Fruit fly (Drosophila melanogaster) whole organism, wandering third instar larva: ENCODE data around the gene wls.

Source experiments
- Abd-B ChIP-seq: fragments of >200 bp; optimal IDR thresholded peaks from 2 replicates; lab custom pipeline; 2017; ENCODE audit warnings: missing biosample characterization, missing genetic modification characterization
- CG32264 ChIP-seq: fragments of 200-800 bp; sonication (Bioruptor generic); optimal IDR thresholded peaks from 2 replicates; lab custom pipeline; 2016; ENCODE audit warnings: missing biosample characterization, missing genetic modification characterization
- CG9705 ChIP-seq: fragments of 200-800 bp; sonication (Bioruptor generic); optimal IDR thresholded peaks from 2 replicates; lab custom pipeline; 2018; ENCODE audit warnings: missing biosample characterization, mild to moderate bottlenecking, missing genetic modification characterization
- CrebA ChIP-seq: fragments of 200-800 bp; sonication (Bioruptor generic); optimal IDR thresholded peaks from 2 replicates; lab custom pipeline; 2016; ENCODE audit warnings: missing biosample characterization, mild to moderate bottlenecking, missing genetic modification characterization, borderline replicate concordance
- Dfd ChIP-seq: fragments of >200 bp; optimal IDR thresholded peaks from 2 replicates; lab custom pipeline; 2017; ENCODE audit warnings: missing biosample characterization, missing genetic modification characterization
- Dif ChIP-seq: fragments of 200-275, 200-300 bp; sonication (Bioruptor generic); optimal IDR thresholded peaks from 2 replicates; lab custom pipeline; 2018; ENCODE audit warnings: missing biosample characterization, missing genetic modification characterization; ENCODE audit not compliant: partially characterized antibody
- GATAd ChIP-seq: sonication (Bioruptor generic); optimal IDR thresholded peaks from 2 replicates; lab custom pipeline; 2016; ENCODE audit warnings: missing biosample characterization, missing genetic modification characterization
- HLH106 ChIP-seq: fragments of 200-800 bp; optimal IDR thresholded peaks from 3 replicates; lab custom pipeline; 2019; ENCODE audit warnings: missing biosample characterization, mild to moderate bottlenecking, missing genetic modification characterization, moderate library complexity
- Hnf4 ChIP-seq: fragments of 200-800 bp; sonication (Bioruptor generic); optimal IDR thresholded peaks from 2 replicates; lab custom pipeline; 2016; ENCODE audit warnings: missing biosample characterization, mild to moderate bottlenecking, missing genetic modification characterization
- Hr78 ChIP-seq: fragments of >200 bp; optimal IDR thresholded peaks from 2 replicates; lab custom pipeline; 2017; ENCODE audit warnings: missing biosample characterization, missing genetic modification characterization
- Hr83 ChIP-seq: fragments of 200-300 bp; sonication (Bioruptor generic); optimal IDR thresholded peaks from 2 replicates; lab custom pipeline; 2016; ENCODE audit warnings: missing biosample characterization, mild to moderate bottlenecking, missing genetic modification characterization, moderate library complexity; ENCODE audit not compliant: poor library complexity, severe bottlenecking
- Jra ChIP-seq: sonication (Bioruptor generic); optimal IDR thresholded peaks from 2 replicates; lab custom pipeline; 2016; ENCODE audit warnings: missing biosample characterization, missing genetic modification characterization
- Mio ChIP-seq: sonication (Bioruptor generic); optimal IDR thresholded peaks from 2 replicates; lab custom pipeline; 2016; ENCODE audit warnings: missing biosample characterization, missing genetic modification characterization
- Myc ChIP-seq: fragments of >200 bp; optimal IDR thresholded peaks from 2 replicates; lab custom pipeline; 2017
- N ChIP-seq: fragments of >200 bp; optimal IDR thresholded peaks from 2 replicates; lab custom pipeline; 2018; ENCODE audit warnings: missing biosample characterization, missing external identifiers, missing genetic modification characterization
- OdsH ChIP-seq: fragments of 200-800 bp; sonication (Bioruptor generic); optimal IDR thresholded peaks from 2 replicates; lab custom pipeline; 2016; ENCODE audit warnings: missing biosample characterization, mild to moderate bottlenecking, missing genetic modification characterization
- Rel ChIP-seq, 2 experiments: fragments of 200-800 bp; sonication (Bioruptor generic) in 1 of 2; optimal IDR thresholded peaks; 2 replicates in 1 of 2; 3 replicates in 1 of 2; lab custom pipeline; 2016 to 2019; ENCODE audit warnings: mild to moderate bottlenecking in 2 of 2, missing biosample characterization in 2 of 2, missing genetic modification characterization in 2 of 2, moderate library complexity in 1 of 2
- Sp1 ChIP-seq: fragments of 200-800 bp; sonication (Bioruptor generic); optimal IDR thresholded peaks from 3 replicates; lab custom pipeline; 2019; ENCODE audit warnings: missing biosample characterization, mild to moderate bottlenecking, missing genetic modification characterization, moderate library complexity
- Vsx2 ChIP-seq: fragments of 200-300, 225-300 bp; sonication (Bioruptor generic); optimal IDR thresholded peaks from 2 replicates; lab custom pipeline; 2018; ENCODE audit warnings: missing biosample characterization, missing genetic modification characterization; ENCODE audit not compliant: partially characterized antibody
- br ChIP-seq: fragments of 200-800 bp; sonication (Bioruptor generic); optimal IDR thresholded peaks from 2 replicates; lab custom pipeline; 2016; ENCODE audit warnings: missing biosample characterization, missing genetic modification characterization
- brk ChIP-seq: fragments of 200-800 bp; sonication (Bioruptor generic); optimal IDR thresholded peaks from 2 replicates; lab custom pipeline; 2016; ENCODE audit warnings: missing biosample characterization, mild to moderate bottlenecking, missing genetic modification characterization
- dl ChIP-seq, 2 experiments: fragments of 175-275, 200-275 bp in 1 of 2; fragments of 200-275 bp in 1 of 2; sonication (Bioruptor generic); optimal IDR thresholded peaks; lab custom pipeline; 2018; ENCODE audit warnings: mild to moderate bottlenecking in 2 of 2, missing biosample characterization in 2 of 2, missing genetic modification characterization in 2 of 2, moderate library complexity in 2 of 2; ENCODE audit not compliant: partially characterized antibody in 2 of 2, insufficient read depth in 1 of 2
- dmrt93B ChIP-seq: fragments of 200-800 bp; sonication (Bioruptor generic); optimal IDR thresholded peaks from 2 replicates; lab custom pipeline; 2018; ENCODE audit warnings: missing biosample characterization, mild to moderate bottlenecking, missing genetic modification characterization
- dsf ChIP-seq: sonication (Bioruptor generic); optimal IDR thresholded peaks from 2 replicates; lab custom pipeline; 2016; ENCODE audit warnings: missing biosample characterization, missing genetic modification characterization, borderline replicate concordance
- ey ChIP-seq: fragments of 200-800 bp; sonication (Bioruptor generic); optimal IDR thresholded peaks from 2 replicates; lab custom pipeline; 2016; ENCODE audit warnings: missing biosample characterization, missing genetic modification characterization
- foxo ChIP-seq, 2 experiments: fragments of 200-800 bp; sonication (Bioruptor generic); optimal IDR thresholded peaks; 2 replicates in 1 of 2; 3 replicates in 1 of 2; lab custom pipeline; 2016 to 2017; ENCODE audit warnings: missing biosample characterization in 2 of 2, missing genetic modification characterization in 2 of 2
- fru ChIP-seq: fragments of 200-800 bp; sonication (Bioruptor generic); optimal IDR thresholded peaks from 3 replicates; lab custom pipeline; 2016; ENCODE audit warnings: missing biosample characterization, mild to moderate bottlenecking, missing genetic modification characterization
- h ChIP-seq: fragments of 200-800 bp; sonication (Bioruptor generic); optimal IDR thresholded peaks from 3 replicates; lab custom pipeline; 2016; ENCODE audit warnings: missing biosample characterization, mild to moderate bottlenecking, missing genetic modification characterization
- jim ChIP-seq: fragments of 175-275, 200-325 bp; sonication (Bioruptor generic); optimal IDR thresholded peaks from 2 replicates; lab custom pipeline; 2016; ENCODE audit warnings: missing biosample characterization, mild to moderate bottlenecking, missing genetic modification characterization
- lola ChIP-seq: fragments of >200 bp; optimal IDR thresholded peaks from 2 replicates; lab custom pipeline; 2017; ENCODE audit warnings: missing biosample characterization, missing genetic modification characterization
- pan ChIP-seq: fragments of >200 bp; optimal IDR thresholded peaks from 2 replicates; lab custom pipeline; 2017
- psq ChIP-seq: fragments of 200-800 bp; sonication (Bioruptor generic); optimal IDR thresholded peaks from 3 replicates; lab custom pipeline; 2017; ENCODE audit warnings: missing biosample characterization, mild to moderate bottlenecking, missing genetic modification characterization, moderate library complexity
- rgr ChIP-seq: fragments of 200-800 bp; sonication (Bioruptor generic); optimal IDR thresholded peaks from 3 replicates; lab custom pipeline; 2016; ENCODE audit warnings: missing biosample characterization, mild to moderate bottlenecking, missing genetic modification characterization
- sage ChIP-seq: fragments of 200-800 bp; sonication (Bioruptor generic); optimal IDR thresholded peaks from 2 replicates; lab custom pipeline; 2016; ENCODE audit warnings: missing biosample characterization, mild to moderate bottlenecking, missing genetic modification characterization
- sv ChIP-seq: fragments of 200-800 bp; sonication (Bioruptor generic); optimal IDR thresholded peaks from 3 replicates; lab custom pipeline; 2016; ENCODE audit warnings: missing biosample characterization, missing genetic modification characterization
- tai ChIP-seq: sonication (Bioruptor generic); optimal IDR thresholded peaks from 2 replicates; lab custom pipeline; 2016; ENCODE audit warnings: missing biosample characterization, missing genetic modification characterization
- usp ChIP-seq: fragments of >200 bp; optimal IDR thresholded peaks from 2 replicates; lab custom pipeline; 2017; ENCODE audit warnings: missing biosample characterization, missing genetic modification characterization
- woc ChIP-seq: sonication (Bioruptor generic); optimal IDR thresholded peaks from 2 replicates; lab custom pipeline; 2016; ENCODE audit warnings: missing biosample characterization, mild to moderate bottlenecking, missing genetic modification characterization

wls gene

dm6 chr3L:11183965-11184364 lies 14.5 kb upstream of the wls start:
- TF ChIP-seq Dfd (GFP tag; lab: Kevin White, UChicago) (peak; percentile 81), CG32264 (GFP tag; lab: Kevin White, UChicago) (no peak)
- TF ChIP-seq, all 38 proteins: peak for 1

DNA sequence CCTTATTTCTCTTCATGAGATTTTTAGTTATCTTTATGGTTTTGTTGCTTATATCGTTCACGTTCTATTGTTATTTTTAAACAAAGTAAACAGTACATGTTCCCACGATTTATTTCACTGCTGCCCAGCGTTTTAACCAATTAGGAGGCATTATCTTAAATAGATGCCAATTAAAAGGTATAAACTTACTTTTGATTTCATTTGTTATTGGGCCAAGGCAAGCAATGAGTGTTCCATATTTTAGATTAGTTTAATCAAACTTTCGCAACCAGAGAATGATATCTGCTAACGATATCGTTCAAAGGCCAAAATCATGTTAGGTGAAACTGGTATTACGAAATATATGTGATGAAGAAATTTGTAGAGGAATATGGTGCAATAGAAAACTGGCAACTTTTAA lies 13.6 kb upstream of the wls start:
- TF ChIP-seq CG9705 (GFP tag; lab: Kevin White, UChicago): no peak
- no peak for TF ChIP-seq CG32264 (GFP tag; lab: Kevin White, UChicago)
- TF ChIP-seq Dfd (GFP tag; lab: Kevin White, UChicago): no peak
- TF ChIP-seq woc (GFP tag; lab: Kevin White, UChicago): no peak
- no peak for TF ChIP-seq Mio

DNA sequence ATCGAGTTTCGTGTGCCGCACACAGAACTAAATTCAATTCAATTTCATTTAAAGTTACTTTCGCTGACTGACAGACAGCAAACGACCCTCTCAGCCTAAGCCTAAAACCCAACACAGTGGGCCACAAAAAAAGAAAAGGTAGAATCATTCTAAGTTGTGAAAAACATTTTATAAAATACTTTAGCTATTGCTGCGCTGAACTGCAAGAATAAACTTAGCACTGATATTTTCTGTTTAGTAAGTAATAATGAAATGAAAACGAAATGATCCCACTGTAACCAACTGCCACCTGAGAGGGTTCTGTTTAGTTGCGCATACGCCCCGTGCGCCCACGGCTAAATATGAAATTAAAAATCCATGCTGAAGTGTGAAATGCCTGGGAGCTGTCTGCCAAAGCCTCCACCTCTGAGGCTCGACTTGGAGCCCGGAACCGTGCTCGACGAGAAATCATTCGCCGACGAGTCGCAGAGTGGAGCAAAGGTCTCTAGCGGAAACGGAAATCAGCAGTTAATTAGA lies 3.7 kb upstream of the wls start, which contains the start of gene CG14142:
CG14142 (plus strand) TSS at position 466 of the 516 bp plus-strand sequence.
- TF ChIP-seq rgr: no peak
- no peak for TF ChIP-seq Sp1
- TF ChIP-seq br (GFP tag; lab: Kevin White, UChicago): no peak
- TF ChIP-seq Hnf4: no peak
- TF ChIP-seq Jra (GFP tag; lab: Kevin White, UChicago): no peak
- no peak for TF ChIP-seq lola (GFP tag; lab: Kevin White, UChicago)

DNA sequence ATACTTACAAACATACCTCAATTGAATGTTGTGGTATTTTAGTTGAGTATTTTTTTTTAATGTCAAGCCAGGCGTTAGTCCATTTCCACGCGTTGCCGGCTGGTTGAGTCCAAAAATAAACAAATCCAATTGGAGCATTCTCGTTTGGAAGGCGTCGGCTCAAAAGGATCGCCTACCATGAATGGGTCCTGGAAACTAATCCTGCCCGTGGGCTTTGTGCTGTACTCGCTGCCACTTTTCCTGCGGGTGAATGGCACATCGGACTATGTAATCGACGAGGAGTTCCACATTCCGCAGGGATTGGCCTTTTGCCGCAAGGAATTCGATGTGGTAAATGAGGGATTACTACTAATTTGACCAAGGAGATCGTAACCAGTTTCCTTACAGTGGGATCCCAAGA lies 4.5 kb downstream of the wls start, which contains the start of gene Alg10:
Alg10 (plus strand) TSS at position 73 of the 400 bp plus-strand sequence.
- TF ChIP-seq psq (GFP tag; lab: Kevin White, UChicago): no peak
- TF ChIP-seq Hnf4: no peak
- TF ChIP-seq br (GFP tag; lab: Kevin White, UChicago): no peak
- no peak for TF ChIP-seq brk (GFP tag; lab: Kevin White, UChicago)
- no peak for TF ChIP-seq CG9705 (GFP tag; lab: Kevin White, UChicago)
- no peak for TF ChIP-seq woc (GFP tag; lab: Kevin White, UChicago)
- no peak for TF ChIP-seq sage (GFP tag; lab: Kevin White, UChicago)
- no peak for TF ChIP-seq h

- TF ChIP-seq h (peak; percentile 47), Rel (GFP tag; optimal IDR thresholded peaks at IDR 0.05; lab: Kevin White, UChicago) (no peak), Rel (tag; optimal IDR thresholded peaks at IDR 0.05; lab: Kevin White, UChicago) (no peak), fru (GFP tag; lab: Kevin White, UChicago) (peak; percentile 20), sage (GFP tag; lab: Kevin White, UChicago) (no peak), Vsx2 (GFP tag; lab: Kevin White, UChicago) (no peak), GATAd (GFP tag; lab: Kevin White, UChicago) (no peak), CrebA (GFP tag; lab: Kevin White, UChicago) (no peak), Hnf4 (no peak), N (GFP tag; lab: Kevin White, UChicago) (no peak), psq (GFP tag; lab: Kevin White, UChicago) (peak; percentile 7), HLH106 (tag; lab: Kevin White, UChicago) (peak; percentile 18), CG9705 (GFP tag; lab: Kevin White, UChicago) (no peak), Jra (GFP tag; lab: Kevin White, UChicago) (no peak), usp (GFP tag; lab: Kevin White, UChicago) (no peak), pan (lab: Kevin White, UChicago) (no peak), Hr78 (GFP tag; lab: Kevin White, UChicago) (no peak), ey (GFP tag; lab: Kevin White, UChicago) (peak; percentile 7), Mio (no peak), sv (no peak), Dif (no peak), Dfd (GFP tag; lab: Kevin White, UChicago) (no peak), brk (GFP tag; lab: Kevin White, UChicago) (no peak), Abd-B (GFP tag; lab: Kevin White, UChicago) (no peak), woc (GFP tag; lab: Kevin White, UChicago) (peak; percentile 10), jim (GFP tag; lab: Kevin White, UChicago) (no peak), Myc (lab: Kevin White, UChicago) (no peak), tai (GFP tag; lab: Kevin White, UChicago) (no peak), Hr83 (GFP tag; lab: Kevin White, UChicago) (no peak), CG32264 (GFP tag; lab: Kevin White, UChicago) (no peak), OdsH (GFP tag; lab: Kevin White, UChicago) (peak; percentile 4), dmrt93B (GFP tag; lab: Kevin White, UChicago) (no peak), lola (GFP tag; lab: Kevin White, UChicago) (no peak), dl (GFP tag; optimal IDR thresholded peaks at IDR 0.05; lab: Kevin White, UChicago; ENCODE audit: insufficient read depth in 1 of 2, partially characterized antibody in 2 of 2) (no peak), rgr (peak; percentile 26), foxo (GFP tag; optimal IDR thresholded peaks at IDR 0.05; lab: Kevin White, UChicago) (peak in 1 of 2 experiments; percentile 26), dsf (no peak), br (GFP tag; lab: Kevin White, UChicago) (no peak), Sp1 (peak; percentile 15)
- TF ChIP-seq, all 38 proteins: peak for 10
These were observed 14.0 kb downstream of the wls start for dm6 chr3L:11155380-11155779.
